Worm (Caenorhabditis elegans): ENCODE results near the gene pges-2.

pges-2 gene

DNA sequence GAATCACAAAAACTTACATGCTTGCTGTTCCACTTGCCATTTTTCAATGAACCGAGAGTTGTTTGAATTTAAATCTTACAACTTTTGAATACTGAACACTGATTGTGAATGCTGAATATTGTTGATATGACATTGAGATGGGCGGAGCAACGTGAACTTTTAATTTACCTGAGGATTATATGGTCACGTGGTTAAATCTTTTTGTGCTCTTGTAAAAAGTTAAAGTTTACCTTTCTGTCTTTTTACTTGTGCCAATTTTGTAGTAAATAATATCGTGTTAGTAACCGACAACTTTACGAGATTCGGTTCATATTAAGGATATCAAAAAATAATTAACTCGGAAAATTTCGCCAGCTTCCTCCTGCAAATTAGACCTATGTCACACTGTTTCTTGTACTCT, 15.3 kb downstream of the pges-2 start, which contains the start of gene Y43C5B.2:
Y43C5B.2 (minus strand) TSS at position 101 of the 400 bp plus-strand sequence.
- TF ChIP-seq med-1 (GFP tag; optimal IDR thresholded peaks at IDR 0.05; ENCODE audit: insufficient read depth) (no peak), flt-1 (GFP tag; IDR thresholded peaks at IDR 0.05) (no peak), ztf-23 (GFP tag; IDR thresholded peaks at IDR 0.05) (no peak), T22C8.4 (GFP tag; IDR thresholded peaks at IDR 0.05) (no peak), cog-1 (tag; optimal IDR thresholded peaks at IDR 0.05) (no peak), ztf-29 (GFP tag; IDR thresholded peaks at IDR 0.05) (no peak), ref-1 (GFP tag; conservative IDR thresholded peaks at IDR 0.05) (no peak), tab-1 (GFP tag; IDR thresholded peaks at IDR 0.05) (no peak)

DNA sequence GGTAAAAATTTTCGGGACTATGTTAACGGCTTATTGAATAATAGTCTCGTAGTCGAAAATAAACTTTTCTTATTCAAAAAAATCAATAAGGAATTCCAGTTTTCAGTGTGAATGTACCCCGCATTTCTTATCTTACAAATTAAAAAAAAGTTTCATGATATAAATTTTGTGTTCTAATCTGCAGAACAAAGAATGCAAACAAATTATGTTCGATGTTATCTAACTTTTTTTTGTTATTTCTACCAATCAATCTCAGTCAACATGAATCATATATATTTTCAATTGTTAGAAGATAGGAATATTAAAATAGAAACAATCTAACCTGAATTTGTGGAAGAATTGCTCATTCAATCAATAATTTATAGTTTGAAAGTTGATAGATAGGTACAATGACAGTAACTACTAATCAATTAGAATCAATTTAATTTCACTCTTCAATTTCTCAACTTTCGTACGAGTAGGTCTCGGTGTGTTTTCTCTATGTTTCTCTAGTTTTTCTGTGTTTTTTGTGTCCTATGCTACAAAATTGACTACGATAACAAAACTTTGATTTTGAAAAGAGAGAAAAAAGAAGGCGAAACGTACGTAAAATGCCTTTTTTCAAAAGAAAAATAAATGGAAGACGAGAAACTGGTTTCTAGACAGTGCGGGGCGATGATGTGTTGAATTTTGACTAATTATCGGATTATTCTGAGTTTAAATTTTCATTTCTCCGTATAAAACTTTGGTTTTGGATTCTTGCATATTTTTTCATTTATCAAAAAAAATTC, 17.5 kb downstream of the pges-2 start, which contains the start of the genes unc-43 and Y43C5B.3:
unc-43 (minus strand) TSS at position 347 of the 770 bp plus-strand sequence.
Y43C5B.3 (plus strand) TSS at position 720 of the 770 bp plus-strand sequence.
- TF ChIP-seq ztf-23 (GFP tag; IDR thresholded peaks at IDR 0.05) (no peak), T22C8.4 (GFP tag; IDR thresholded peaks at IDR 0.05) (no peak), ztf-29 (GFP tag; IDR thresholded peaks at IDR 0.05) (no peak)

DNA sequence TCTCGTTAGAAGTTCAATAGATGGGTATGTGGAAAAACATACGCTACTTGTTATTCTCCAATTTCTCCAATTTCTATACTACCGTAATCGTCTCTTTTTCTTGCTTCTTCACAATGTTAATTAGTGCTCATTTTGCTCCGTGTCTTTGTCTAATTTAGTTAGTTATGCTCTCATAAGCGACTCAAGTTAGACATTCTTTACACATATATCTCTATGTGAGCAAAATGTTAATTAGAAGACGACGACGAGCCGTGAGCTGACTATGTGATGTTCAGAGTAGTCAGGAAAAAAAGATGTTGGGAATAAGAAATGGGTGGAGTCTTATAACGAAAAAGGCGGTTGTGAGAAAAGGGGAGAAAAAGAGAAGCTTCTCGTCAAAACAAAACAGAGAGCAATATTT, 20.1 kb downstream of the pges-2 start:
- no peak for TF ChIP-seq ztf-29 (GFP tag; IDR thresholded peaks at IDR 0.05)
- no peak for TF ChIP-seq ztf-23 (GFP tag; IDR thresholded peaks at IDR 0.05)
- no peak for TF ChIP-seq cog-1 (tag; optimal IDR thresholded peaks at IDR 0.05)
- no peak for TF ChIP-seq tab-1 (GFP tag; IDR thresholded peaks at IDR 0.05)
- TF ChIP-seq flt-1 (GFP tag; IDR thresholded peaks at IDR 0.05): no peak
- TF ChIP-seq ref-1 (GFP tag; conservative IDR thresholded peaks at IDR 0.05): no peak
- no peak for TF ChIP-seq med-1 (GFP tag; optimal IDR thresholded peaks at IDR 0.05; ENCODE audit: insufficient read depth)

DNA sequence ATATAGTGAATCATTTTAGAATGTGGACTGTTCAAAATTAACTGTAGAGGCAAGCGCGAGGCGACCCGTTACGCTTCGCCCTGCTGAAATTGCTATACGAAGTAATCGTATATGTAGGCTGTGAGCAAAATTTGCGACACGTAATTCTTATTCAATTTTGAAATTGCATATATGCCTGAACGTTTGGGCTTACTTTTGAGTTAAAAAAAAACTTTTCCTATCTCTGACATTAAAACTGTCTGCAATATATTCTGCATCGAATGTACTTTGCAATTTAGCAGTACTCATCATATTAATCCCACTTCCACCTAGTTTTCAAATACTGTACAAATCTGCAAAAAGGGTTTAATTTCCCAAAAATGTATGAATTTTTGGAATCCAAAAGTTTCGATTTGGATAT, 20.6 kb downstream of the pges-2 start:
- no peak for TF ChIP-seq ztf-29 (GFP tag; IDR thresholded peaks at IDR 0.05)
- no peak for TF ChIP-seq tab-1 (GFP tag; IDR thresholded peaks at IDR 0.05)
- no peak for TF ChIP-seq med-1 (GFP tag; optimal IDR thresholded peaks at IDR 0.05; ENCODE audit: insufficient read depth)
- no peak for TF ChIP-seq flt-1 (GFP tag; IDR thresholded peaks at IDR 0.05)
- TF ChIP-seq T22C8.4 (GFP tag; IDR thresholded peaks at IDR 0.05): no peak
- no peak for TF ChIP-seq klf-2 (GFP tag; conservative IDR thresholded peaks at IDR 0.05)
- TF ChIP-seq cog-1 (tag; optimal IDR thresholded peaks at IDR 0.05): no peak
- TF ChIP-seq ref-1 (GFP tag; conservative IDR thresholded peaks at IDR 0.05): no peak
- no peak for TF ChIP-seq ztf-23 (GFP tag; IDR thresholded peaks at IDR 0.05)

DNA sequence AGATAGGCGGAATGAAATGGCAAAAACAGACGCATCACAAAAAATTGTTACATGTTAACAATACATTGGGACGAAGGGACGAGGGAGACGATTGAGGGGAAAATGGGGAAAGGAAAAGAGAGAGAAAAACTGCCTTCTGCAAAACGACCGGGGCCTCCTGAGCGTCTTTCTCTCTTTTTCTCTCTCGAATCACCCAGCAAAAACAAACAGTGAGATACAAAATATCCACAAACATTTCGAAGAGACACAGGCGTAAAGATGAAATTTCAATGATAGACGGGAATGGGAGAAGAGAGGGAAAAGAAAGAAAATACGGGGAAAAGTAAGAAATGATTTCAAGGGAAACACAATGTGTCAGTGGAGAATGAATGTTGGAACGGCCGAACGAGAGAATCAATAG, 21.6 kb downstream of the pges-2 start:
- TF ChIP-seq klf-2 (GFP tag; conservative IDR thresholded peaks at IDR 0.05): no peak
- TF ChIP-seq ztf-29 (GFP tag; IDR thresholded peaks at IDR 0.05): no peak
- no peak for TF ChIP-seq ref-1 (GFP tag; conservative IDR thresholded peaks at IDR 0.05)
- TF ChIP-seq tab-1 (GFP tag; IDR thresholded peaks at IDR 0.05): no peak
- TF ChIP-seq ztf-23 (GFP tag; IDR thresholded peaks at IDR 0.05): no peak
- TF ChIP-seq cog-1 (tag; optimal IDR thresholded peaks at IDR 0.05): no peak
- TF ChIP-seq T22C8.4 (GFP tag; IDR thresholded peaks at IDR 0.05): no peak

DNA sequence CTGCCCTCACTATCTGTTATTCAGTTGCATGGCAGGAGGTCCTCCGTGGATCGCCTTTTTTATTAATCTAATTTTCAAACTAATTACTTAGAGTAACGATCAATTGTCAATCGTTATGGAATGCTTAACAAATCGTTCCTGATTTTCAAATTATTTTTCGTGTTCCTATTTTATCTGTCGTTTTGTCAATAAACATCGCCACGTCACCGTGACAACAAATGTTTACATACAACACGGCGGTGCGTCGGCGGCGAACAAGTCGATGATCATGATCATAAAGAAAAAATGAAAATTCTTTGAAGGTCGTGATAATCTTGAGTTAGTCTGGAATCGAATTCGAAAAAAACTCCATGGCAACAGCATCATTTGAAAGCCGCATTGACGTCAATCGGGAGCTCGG, 22.1 kb downstream of the pges-2 start:
- TF ChIP-seq T22C8.4 (GFP tag; IDR thresholded peaks at IDR 0.05) (no peak), med-1 (GFP tag; optimal IDR thresholded peaks at IDR 0.05; ENCODE audit: insufficient read depth) (no peak), ref-1 (GFP tag; conservative IDR thresholded peaks at IDR 0.05) (no peak), ztf-23 (GFP tag; IDR thresholded peaks at IDR 0.05) (no peak), cog-1 (tag; optimal IDR thresholded peaks at IDR 0.05) (no peak), ztf-29 (GFP tag; IDR thresholded peaks at IDR 0.05) (no peak), klf-2 (GFP tag; conservative IDR thresholded peaks at IDR 0.05) (no peak), flt-1 (GFP tag; IDR thresholded peaks at IDR 0.05) (no peak), tab-1 (GFP tag; IDR thresholded peaks at IDR 0.05) (no peak)

DNA sequence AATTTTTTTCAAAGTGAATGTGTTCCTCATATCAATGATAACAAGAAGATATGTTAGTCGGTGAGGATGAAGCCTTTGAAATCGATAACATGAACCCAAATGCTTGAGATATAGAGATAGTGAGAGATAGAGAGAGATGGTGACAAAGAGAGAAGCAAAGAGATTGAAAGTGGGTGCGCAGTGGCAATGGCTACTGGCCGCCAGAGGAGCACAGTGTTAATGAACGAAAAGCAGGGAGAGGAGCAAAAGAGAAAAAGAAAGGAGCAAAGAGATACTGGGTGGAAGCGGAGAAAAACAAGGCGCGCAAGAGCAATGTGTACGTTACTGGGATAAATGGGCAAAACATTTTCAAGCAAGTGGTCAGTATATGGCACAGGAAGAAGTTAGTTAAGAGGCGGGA, 23.0 kb downstream of the pges-2 start:
- TF ChIP-seq ztf-29 (GFP tag; IDR thresholded peaks at IDR 0.05) (no peak), cog-1 (tag; optimal IDR thresholded peaks at IDR 0.05) (peak; percentile 5), med-1 (GFP tag; optimal IDR thresholded peaks at IDR 0.05; ENCODE audit: insufficient read depth) (no peak), klf-2 (GFP tag; conservative IDR thresholded peaks at IDR 0.05) (no peak)

DNA sequence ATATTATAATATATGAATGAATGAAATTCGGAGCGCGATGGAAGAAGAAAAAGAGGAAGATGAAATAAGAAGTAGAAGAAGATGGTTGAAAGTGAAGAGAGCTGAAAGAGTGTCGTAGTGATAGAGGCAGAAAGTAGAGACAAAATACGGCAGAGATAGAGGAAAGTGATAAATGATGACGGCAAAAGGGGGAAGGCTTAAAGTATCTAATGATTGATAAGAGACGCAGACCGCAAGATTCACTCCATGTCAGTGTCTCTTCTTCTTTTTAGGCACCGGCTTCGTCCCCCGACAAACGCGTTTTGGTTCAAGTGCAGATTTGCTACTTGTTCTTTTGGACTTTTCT, 25.3 kb downstream of the pges-2 start:
- TF ChIP-seq flt-1 (GFP tag; IDR thresholded peaks at IDR 0.05) (no peak), cog-1 (tag; optimal IDR thresholded peaks at IDR 0.05) (no peak), med-1 (GFP tag; optimal IDR thresholded peaks at IDR 0.05; ENCODE audit: insufficient read depth) (no peak), ztf-29 (GFP tag; IDR thresholded peaks at IDR 0.05) (no peak), ztf-23 (GFP tag; IDR thresholded peaks at IDR 0.05) (no peak), T22C8.4 (GFP tag; IDR thresholded peaks at IDR 0.05) (no peak), klf-2 (GFP tag; conservative IDR thresholded peaks at IDR 0.05) (no peak), tab-1 (GFP tag; IDR thresholded peaks at IDR 0.05) (no peak), ref-1 (GFP tag; conservative IDR thresholded peaks at IDR 0.05) (no peak)

DNA sequence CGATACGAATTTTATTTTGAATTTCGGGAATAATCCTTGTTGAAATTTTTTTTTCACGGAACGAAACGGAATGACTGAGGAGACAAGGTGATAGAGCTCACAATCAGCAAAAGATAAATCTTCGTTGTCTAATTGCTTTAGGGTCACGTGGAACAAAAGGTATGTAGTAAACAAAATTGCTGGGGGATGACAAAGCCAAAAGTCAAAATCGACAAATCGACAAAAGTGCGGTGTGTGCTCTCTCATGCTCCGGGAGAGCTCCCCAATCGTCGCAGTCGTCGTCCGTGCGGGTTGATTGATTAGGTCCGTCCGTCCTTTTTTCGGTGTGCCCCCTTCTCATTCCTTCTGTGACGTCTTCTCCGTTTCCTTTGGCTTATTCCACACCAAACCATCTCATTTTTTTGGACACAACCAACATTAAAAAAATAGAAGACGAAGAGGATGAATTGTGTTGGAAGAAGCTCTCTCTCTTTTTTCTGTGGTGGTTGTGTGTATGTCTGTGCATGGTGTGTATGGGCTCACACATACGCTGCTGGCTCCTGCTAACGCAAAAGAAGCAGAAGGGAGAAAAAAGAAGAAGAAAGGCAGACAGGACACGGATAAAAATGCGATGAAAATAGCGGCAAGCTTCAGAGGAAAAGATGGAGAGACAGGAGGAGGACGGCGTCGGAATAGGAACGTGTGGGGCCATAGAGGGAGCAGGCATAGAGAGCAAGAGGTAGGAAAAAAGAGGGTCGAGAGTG, 25.8 kb downstream of the pges-2 start:
- TF ChIP-seq cog-1 (tag; optimal IDR thresholded peaks at IDR 0.05): no peak
- TF ChIP-seq med-1 (GFP tag; optimal IDR thresholded peaks at IDR 0.05; ENCODE audit: insufficient read depth): no peak
- no peak for TF ChIP-seq ztf-29 (GFP tag; IDR thresholded peaks at IDR 0.05)
- TF ChIP-seq ztf-23 (GFP tag; IDR thresholded peaks at IDR 0.05): no peak; the same call in 1 of the 2 replicates
- no peak for TF ChIP-seq T22C8.4 (GFP tag; IDR thresholded peaks at IDR 0.05)

DNA sequence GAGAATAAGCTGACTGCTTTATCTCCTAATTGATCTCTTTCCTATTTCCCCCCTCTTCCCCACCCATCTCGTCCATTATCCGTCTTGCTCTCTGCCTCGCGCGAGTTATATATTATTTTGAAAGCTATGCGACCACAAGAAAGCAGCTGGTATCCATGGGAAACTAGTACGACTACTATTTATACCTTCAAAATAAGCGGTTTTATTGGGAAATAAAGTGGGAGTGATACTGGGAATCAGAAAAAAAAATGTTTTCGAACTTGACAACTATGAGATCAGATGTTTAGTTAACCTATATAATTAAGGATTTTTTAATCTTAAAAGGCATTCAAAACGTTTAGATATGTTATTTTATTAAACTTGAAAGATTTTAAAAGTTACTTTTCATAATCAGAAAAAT, 27.9 kb downstream of the pges-2 start:
- TF ChIP-seq flt-1 (GFP tag; IDR thresholded peaks at IDR 0.05): no peak
- TF ChIP-seq ztf-23 (GFP tag; IDR thresholded peaks at IDR 0.05): no peak
- no peak for TF ChIP-seq ztf-29 (GFP tag; IDR thresholded peaks at IDR 0.05)
- no peak for TF ChIP-seq T22C8.4 (GFP tag; IDR thresholded peaks at IDR 0.05)
